Fruit fly (Drosophila melanogaster) S2 (cell line): ENCODE results near the gene CG13721.

Experiments
- CG8478 ChIP-seq: fragments of >200 bp; optimal IDR thresholded peaks from 2 replicates; lab custom pipeline; 2018
- CTCF ChIP-seq, 2 experiments: fragments of >200 bp; optimal IDR thresholded peaks; 2 replicates each; lab custom pipeline; 2018

Gene CG13721

dm6 chr3L:4521809-4522208, 24.2 kb upstream of the CG13721 start:
- no peak for TF ChIP-seq CG8478 (lab: Kevin White, UChicago)
- no peak for TF ChIP-seq CTCF (optimal IDR thresholded peaks at IDR 0.05; lab: Kevin White, UChicago)

dm6 chr3L:4519417-4519931, 21.9 kb upstream of the CG13721 start:
- TF ChIP-seq CG8478 (lab: Kevin White, UChicago), result no peak
- no peak for TF ChIP-seq CTCF (optimal IDR thresholded peaks at IDR 0.05; lab: Kevin White, UChicago)

DNA sequence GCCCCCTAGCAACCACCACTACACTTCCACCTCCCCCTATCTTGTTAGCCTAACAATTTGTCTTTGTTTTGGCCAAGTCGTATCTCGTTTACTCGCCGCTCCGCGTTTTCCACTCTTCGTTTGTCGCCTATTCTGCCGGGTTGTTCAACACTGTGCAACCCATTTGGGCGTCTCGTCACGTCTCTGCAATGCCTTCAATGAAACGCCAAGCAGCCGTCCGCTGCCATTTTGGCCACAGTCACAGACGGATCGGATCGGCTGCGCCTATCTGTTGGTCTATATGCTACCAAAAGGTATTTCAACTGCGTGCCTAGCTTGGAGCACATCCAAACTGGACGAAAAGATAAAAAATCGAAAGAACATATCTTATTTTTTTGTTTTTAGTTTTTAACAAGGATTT, 18.8 kb upstream of the CG13721 start:
- TF ChIP-seq CTCF (optimal IDR thresholded peaks at IDR 0.05; lab: Kevin White, UChicago), result no peak

DNA sequence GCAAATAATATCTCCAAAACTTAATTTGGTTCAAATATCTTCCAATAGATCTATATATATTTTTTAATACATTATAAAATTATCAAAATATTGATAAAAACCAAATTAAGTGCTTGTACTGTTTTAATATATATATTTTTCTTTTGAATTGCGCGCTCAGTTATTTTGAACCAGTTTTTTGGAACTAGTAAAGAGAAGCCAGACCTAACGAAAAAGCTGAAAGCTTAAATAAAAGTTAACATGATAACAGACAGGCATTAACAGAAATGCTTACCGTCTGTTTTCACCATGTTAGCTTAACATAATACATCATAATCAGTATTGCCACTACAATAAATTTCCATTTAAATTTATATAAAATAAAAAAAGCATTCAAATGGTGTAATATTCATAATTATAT, 12.7 kb upstream of the CG13721 start:
- TF ChIP-seq CTCF (optimal IDR thresholded peaks at IDR 0.05; lab: Kevin White, UChicago) (no peak), CG8478 (lab: Kevin White, UChicago) (no peak)

DNA sequence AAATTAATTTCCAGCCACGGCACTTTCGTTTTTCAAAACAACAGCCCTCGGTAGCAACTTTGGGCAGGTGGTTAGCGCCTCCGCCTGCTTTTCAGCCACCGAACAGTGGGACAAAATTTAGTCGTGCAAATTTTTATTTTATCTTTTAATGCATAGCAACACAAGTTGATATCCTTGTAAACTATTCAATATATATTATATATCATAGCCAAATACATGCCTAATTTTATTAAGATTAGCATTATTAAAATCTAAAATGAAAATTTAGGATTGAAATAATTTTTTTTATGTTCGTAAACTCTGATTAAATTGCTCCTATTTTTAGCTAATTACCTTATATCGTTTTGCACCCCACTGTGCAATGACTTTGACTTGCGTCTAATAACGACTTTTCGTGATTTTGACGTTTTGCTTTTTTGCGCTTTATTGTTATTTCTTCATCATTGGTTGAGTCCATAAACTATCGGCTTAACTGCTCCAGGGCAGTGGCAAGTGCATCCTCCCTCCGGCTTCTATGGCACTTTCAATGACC, 11.4 kb upstream of the CG13721 start:
- TF ChIP-seq CG8478 (lab: Kevin White, UChicago) (no peak), CTCF (optimal IDR thresholded peaks at IDR 0.05; lab: Kevin White, UChicago) (no peak)

dm6 chr3L:4508307-4508706, 10.7 kb upstream of the CG13721 start, which contains the start of gene NT1:
NT1 (minus strand) TSS chr3L:4508433.
- TF ChIP-seq CG8478 (lab: Kevin White, UChicago), result no peak
- TF ChIP-seq CTCF (optimal IDR thresholded peaks at IDR 0.05; lab: Kevin White, UChicago), result no peak

DNA sequence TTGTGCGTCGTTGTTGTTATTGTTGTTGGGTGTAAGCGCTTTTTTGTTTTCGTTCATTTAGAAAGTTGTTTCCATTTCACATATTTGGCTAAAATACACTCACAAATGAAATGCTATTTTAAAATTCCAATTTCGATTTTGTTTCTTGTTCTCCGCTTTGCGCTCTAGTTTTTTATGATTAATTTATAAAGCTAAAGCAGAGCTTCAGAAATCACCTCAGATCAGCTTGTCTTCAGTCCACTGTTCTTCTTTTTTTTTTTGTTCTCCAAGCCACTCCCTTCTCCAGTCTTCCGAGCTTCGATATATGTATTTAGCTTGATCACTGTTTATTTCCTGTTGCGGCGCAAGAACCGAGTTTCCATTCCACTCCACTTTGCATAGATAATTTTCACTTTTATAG, 10.3 kb upstream of the CG13721 start:
- TF ChIP-seq CTCF (optimal IDR thresholded peaks at IDR 0.05; lab: Kevin White, UChicago) (no peak), CG8478 (lab: Kevin White, UChicago) (no peak)

DNA sequence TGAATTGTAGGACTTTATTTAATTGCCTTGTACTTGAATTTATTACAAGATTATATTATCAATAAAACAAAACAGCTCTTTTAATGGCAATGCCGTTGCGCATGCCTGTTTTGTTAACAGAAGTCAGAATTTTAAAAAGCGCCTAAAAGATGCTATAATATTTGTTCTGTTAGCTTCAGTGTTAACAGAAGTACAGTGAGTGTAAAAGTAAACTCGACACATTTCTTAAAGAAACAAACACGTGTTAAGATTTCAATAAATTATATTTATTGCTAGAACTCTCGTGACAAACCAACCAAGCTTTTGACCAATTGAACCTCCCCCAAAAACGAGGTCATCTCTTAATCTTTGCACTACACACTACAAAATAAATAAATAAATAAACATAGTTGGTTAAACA, 3.8 kb upstream of the CG13721 start:
- TF ChIP-seq CTCF (optimal IDR thresholded peaks at IDR 0.05; lab: Kevin White, UChicago) (no peak), CG8478 (lab: Kevin White, UChicago) (no peak)

- no peak for TF ChIP-seq CTCF (optimal IDR thresholded peaks at IDR 0.05; lab: Kevin White, UChicago)
- TF ChIP-seq CG8478 (lab: Kevin White, UChicago), result no peak
Observed at dm6 chr3L:4500400-4500799, 2.8 kb upstream of the CG13721 start, which contains the start of gene CG13720. CG13720 (minus strand) TSS chr3L:4500500.

dm6 chr3L:4494603-4495002, 3.0 kb downstream of the CG13721 start:
- no peak for TF ChIP-seq CTCF (optimal IDR thresholded peaks at IDR 0.05; lab: Kevin White, UChicago)
- no peak for TF ChIP-seq CG8478 (lab: Kevin White, UChicago)

- TF ChIP-seq CTCF (optimal IDR thresholded peaks at IDR 0.05; lab: Kevin White, UChicago) (no peak), CG8478 (lab: Kevin White, UChicago) (no peak)
Observed at dm6 chr3L:4493609-4494008, 4.0 kb downstream of the CG13721 start.

dm6 chr3L:4490702-4491243, 6.8 kb downstream of the CG13721 start, which contains the start of gene CG13722:
CG13722 (minus strand) TSS chr3L:4490963.
- no peak for TF ChIP-seq CG8478 (lab: Kevin White, UChicago)
- TF ChIP-seq CTCF (optimal IDR thresholded peaks at IDR 0.05; lab: Kevin White, UChicago), result no peak

DNA sequence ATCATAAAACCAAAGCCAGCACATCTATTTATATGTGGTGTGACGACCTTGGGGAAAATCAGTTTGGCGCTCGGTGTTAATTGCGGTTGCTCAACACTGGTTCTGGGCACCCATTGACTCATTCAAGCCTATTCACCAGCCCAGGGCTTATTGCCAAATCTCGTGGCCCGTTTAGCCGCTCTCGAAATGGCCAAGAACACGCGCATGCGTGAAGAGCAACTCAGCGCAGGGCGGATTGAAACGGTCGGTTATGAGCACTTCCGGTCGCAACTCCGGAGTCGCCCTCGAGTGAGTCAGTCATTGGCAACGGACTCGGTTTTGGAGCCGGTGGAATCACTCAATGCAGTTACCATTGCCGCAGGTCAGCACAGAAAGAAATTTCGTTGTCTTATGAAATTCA, 8.1 kb downstream of the CG13721 start:
- no peak for TF ChIP-seq CTCF (optimal IDR thresholded peaks at IDR 0.05; lab: Kevin White, UChicago)
- no peak for TF ChIP-seq CG8478 (lab: Kevin White, UChicago)

DNA sequence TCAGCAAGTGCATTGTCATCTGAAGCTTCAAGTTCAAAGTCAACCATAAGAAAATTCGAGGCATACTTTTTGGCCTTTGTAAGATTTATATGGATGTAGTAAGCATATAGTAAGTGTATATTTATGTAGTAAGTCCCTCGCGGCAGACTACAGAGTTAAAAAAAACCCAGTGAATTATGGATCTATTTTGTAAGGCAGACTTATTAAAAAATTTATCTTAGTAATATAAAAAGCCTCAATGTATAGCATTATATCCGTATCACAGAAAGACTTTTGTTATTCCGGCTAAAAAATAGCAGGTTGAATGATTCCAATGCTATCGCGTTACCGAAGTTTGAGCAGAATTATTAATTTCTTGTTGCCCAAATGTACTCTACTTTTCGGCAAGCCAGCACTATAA, 13.0 kb downstream of the CG13721 start:
- TF ChIP-seq CTCF (optimal IDR thresholded peaks at IDR 0.05; lab: Kevin White, UChicago) (no peak), CG8478 (lab: Kevin White, UChicago) (no peak)

- TF ChIP-seq CG8478 (lab: Kevin White, UChicago) (no peak), CTCF (optimal IDR thresholded peaks at IDR 0.05; lab: Kevin White, UChicago) (no peak)
Observed at dm6 chr3L:4482509-4482908, 15.1 kb downstream of the CG13721 start, which contains the start of gene CG11350. CG11350 (plus strand) TSS chr3L:4482809.

DNA sequence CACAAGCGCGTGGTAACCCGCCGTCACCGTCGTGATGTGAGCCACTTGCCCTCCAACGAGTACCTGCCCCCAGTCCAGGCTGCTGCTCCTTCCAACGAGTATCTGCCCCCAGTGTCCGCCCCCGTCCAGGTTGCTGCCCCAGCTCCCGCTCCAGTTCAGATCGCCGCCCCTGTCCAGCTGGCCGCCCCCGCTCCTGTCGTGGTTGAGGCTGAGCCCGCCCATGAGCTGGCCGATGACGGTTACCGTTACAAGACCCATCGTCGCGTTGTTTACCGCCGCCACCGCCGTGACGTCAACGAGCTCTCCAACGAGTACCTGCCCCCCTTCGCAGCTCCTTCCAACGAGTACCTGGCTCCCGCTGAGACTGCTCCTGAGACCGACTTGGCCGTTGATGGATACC, 16.8 kb downstream of the CG13721 start:
- TF ChIP-seq CG8478 (lab: Kevin White, UChicago), result no peak
